Worm (Caenorhabditis elegans) whole organism, L4 larva: ENCODE data around the gene K08H10.10.
A peak's percentile ranks its signal among the peaks of the same experiment; 100 is the strongest.

ENCODE experiments used
- D1046.2 ChIP-seq: fragments of 200-800 bp; sonication (Bioruptor generic); IDR thresholded peaks from 2 replicates; pipeline ENCODE4 v1.3.6; 2022; ENCODE audit warnings: missing genetic modification characterization, missing compliant biosample characterization
- F10B5.3 ChIP-seq: sonication (generic microtip); optimal IDR thresholded peaks from 2 replicates; lab custom pipeline; 2016; ENCODE audit warnings: mild to moderate bottlenecking, missing genetic modification characterization, missing compliant biosample characterization
- F26F4.8 ChIP-seq: fragments of 200-800 bp; sonication (Bioruptor generic); conservative IDR thresholded peaks from 2 replicates; pipeline ENCODE4 v1.3.6; 2022; ENCODE audit warnings: missing genetic modification characterization, missing compliant biosample characterization
- F44E2.7 ChIP-seq: fragments of 200-800 bp; sonication (Bioruptor generic); IDR thresholded peaks from 2 replicates; pipeline ENCODE4 v2.1.2; 2022; ENCODE audit warnings: missing genetic modification characterization, missing compliant biosample characterization
- F49E8.2 ChIP-seq: sonication (generic microtip); optimal IDR thresholded peaks from 2 replicates; lab custom pipeline; 2016; ENCODE audit warnings: missing compliant biosample characterization, mild to moderate bottlenecking, missing genetic modification characterization, borderline replicate concordance
- R02D3.7 ChIP-seq: fragments of 150-350 bp; sonication (generic microtip); optimal IDR thresholded peaks from 3 replicates; lab custom pipeline; 2014; ENCODE audit warnings: missing biosample characterization, missing genetic modification characterization
- T20F7.1 ChIP-seq: fragments of 200-800 bp; sonication (Bioruptor generic); optimal IDR thresholded peaks from 2 replicates; lab custom pipeline; 2018; ENCODE audit warnings: mild to moderate bottlenecking, missing genetic modification characterization, missing compliant biosample characterization
- ZK337.2 ChIP-seq: fragments of 200-800 bp; sonication (Bioruptor generic); IDR thresholded peaks from 2 replicates; pipeline ENCODE4 v1.3.6; 2022; ENCODE audit warnings: missing genetic modification reagents, missing genetic modification characterization, missing compliant biosample characterization
- aly-2 ChIP-seq: sonication (generic microtip); optimal IDR thresholded peaks from 2 replicates; lab custom pipeline; 2018; ENCODE audit warnings: missing biosample characterization, missing genetic modification characterization
- ama-1 ChIP-seq: fragments of 150-350 bp; optimal IDR thresholded peaks from 2 replicates; lab custom pipeline; 2014; ENCODE audit warnings: inconsistent platforms, mixed read lengths
- arid-1 ChIP-seq: fragments of 200-800 bp; sonication (Bioruptor generic); conservative IDR thresholded peaks from 2 replicates; pipeline ENCODE4 v1.3.6; 2022; ENCODE audit warnings: missing genetic modification reagents, missing genetic modification characterization, missing compliant biosample characterization
- attf-4 ChIP-seq: sonication (generic microtip); optimal IDR thresholded peaks from 3 replicates; lab custom pipeline; 2017; ENCODE audit warnings: missing biosample characterization, missing genetic modification characterization
- ceh-44 ChIP-seq: fragments of 200-800 bp; sonication (Bioruptor generic); IDR thresholded peaks from 2 replicates; pipeline ENCODE4 v1.3.6; 2022; ENCODE audit warnings: missing genetic modification reagents, missing genetic modification characterization, missing compliant biosample characterization
- cey-2 ChIP-seq: sonication (generic microtip); optimal IDR thresholded peaks from 3 replicates; lab custom pipeline; 2017; ENCODE audit warnings: missing genetic modification characterization, mild to moderate bottlenecking, missing compliant biosample characterization, antibody characterized with exemption, borderline replicate concordance; ENCODE audit not compliant: insufficient read depth
- daf-19 ChIP-seq: fragments of 200-800 bp; sonication (Bioruptor generic); conservative IDR thresholded peaks from 2 replicates; pipeline ENCODE4 v1.3.6; 2022; ENCODE audit warnings: missing genetic modification characterization, missing compliant biosample characterization
- dmd-8 ChIP-seq: fragments of 200-800 bp; sonication (Bioruptor generic); IDR thresholded peaks from 2 replicates; pipeline ENCODE4 v1.3.6; 2022; ENCODE audit warnings: missing genetic modification characterization, missing compliant biosample characterization
- dpl-1 ChIP-seq: fragments of 150-350 bp; optimal IDR thresholded peaks from 2 replicates; lab custom pipeline; 2014; ENCODE audit warnings: missing biosample characterization, missing genetic modification reagents, missing genetic modification characterization
- egl-27 ChIP-seq: sonication (generic microtip); optimal IDR thresholded peaks from 3 replicates; lab custom pipeline; 2017; ENCODE audit warnings: missing biosample characterization, missing genetic modification reagents, missing genetic modification characterization
- hlh-11 ChIP-seq: fragments of 200-800 bp; sonication (Bioruptor generic); optimal IDR thresholded peaks from 2 replicates; lab custom pipeline; 2018; ENCODE audit warnings: mild to moderate bottlenecking, missing genetic modification characterization, missing compliant biosample characterization
- jun-1 ChIP-seq: fragments of 150-350 bp; optimal IDR thresholded peaks from 2 replicates; lab custom pipeline; 2014; ENCODE audit warnings: missing biosample characterization, missing genetic modification reagents, missing genetic modification characterization
- lin-15B ChIP-seq: fragments of 150-350 bp; sonication (generic microtip); optimal IDR thresholded peaks from 3 replicates; lab custom pipeline; 2014; ENCODE audit warnings: missing biosample characterization, missing genetic modification characterization
- lin-29 ChIP-seq: fragments of 200-800 bp; sonication (Bioruptor generic); IDR thresholded peaks from 2 replicates; pipeline ENCODE4 v1.3.6; 2022; ENCODE audit warnings: missing genetic modification reagents, missing genetic modification characterization, missing compliant biosample characterization
- lin-38 ChIP-seq: fragments of 200-800 bp; sonication (Bioruptor generic); IDR thresholded peaks from 2 replicates; pipeline ENCODE4 v1.3.6; 2022; ENCODE audit warnings: missing genetic modification reagents, missing genetic modification characterization, missing compliant biosample characterization
- madf-5 ChIP-seq, 2 experiments: fragments of 200-800 bp; sonication (Bioruptor generic); IDR thresholded peaks; 2 replicates each; pipeline ENCODE4 v1.3.6; 2022; ENCODE audit warnings: missing compliant biosample characterization in 2 of 2, missing genetic modification characterization in 2 of 2
- mdl-1 ChIP-seq, 2 experiments: fragments of 150-350 bp in 1 of 2; sonication (generic microtip) in 1 of 2; optimal IDR thresholded peaks; 2 replicates each; lab custom pipeline; 2014 to 2017; ENCODE audit warnings: missing biosample characterization in 2 of 2, missing genetic modification characterization in 2 of 2
- mxl-2 ChIP-seq: fragments of 200-800 bp; sonication (Bioruptor generic); conservative IDR thresholded peaks from 2 replicates; pipeline ENCODE4 v1.3.6; 2022; ENCODE audit warnings: missing genetic modification reagents, missing genetic modification characterization, missing compliant biosample characterization
- mxl-3 ChIP-seq: fragments of 200-800 bp; sonication (Bioruptor generic); optimal IDR thresholded peaks from 2 replicates; lab custom pipeline; 2018; ENCODE audit warnings: mild to moderate bottlenecking, missing genetic modification characterization, missing compliant biosample characterization
- nhr-237 ChIP-seq: sonication (generic microtip); optimal IDR thresholded peaks from 2 replicates; lab custom pipeline; 2017; ENCODE audit warnings: missing biosample characterization, missing genetic modification characterization
- nhr-25 ChIP-seq: sonication (generic microtip); optimal IDR thresholded peaks from 2 replicates; lab custom pipeline; 2017; ENCODE audit warnings: missing genetic modification characterization, mild to moderate bottlenecking, missing compliant biosample characterization, antibody characterized with exemption, moderate library complexity, borderline replicate concordance; ENCODE audit not compliant: insufficient read depth
- nhr-28 ChIP-seq: fragments of 150-350 bp; optimal IDR thresholded peaks from 2 replicates; lab custom pipeline; 2014; ENCODE audit warnings: missing biosample characterization, missing genetic modification characterization
- nhr-48 ChIP-seq: sonication (generic microtip); optimal IDR thresholded peaks from 2 replicates; lab custom pipeline; 2016; ENCODE audit warnings: mild to moderate bottlenecking, missing genetic modification characterization, missing compliant biosample characterization
- nhr-76 ChIP-seq: fragments of 150-350 bp; optimal IDR thresholded peaks from 2 replicates; lab custom pipeline; 2014; ENCODE audit warnings: missing biosample characterization, missing genetic modification characterization
- rbr-2 ChIP-seq: sonication (generic microtip); optimal IDR thresholded peaks from 2 replicates; lab custom pipeline; 2016; ENCODE audit warnings: missing genotype, missing genetic modification characterization, missing compliant biosample characterization
- saeg-2 ChIP-seq: fragments of 200-800 bp; sonication (Bioruptor generic); IDR thresholded peaks from 2 replicates; pipeline ENCODE4 v1.3.6; 2022; ENCODE audit warnings: missing genetic modification reagents, missing genetic modification characterization, missing compliant biosample characterization
- sdz-12 ChIP-seq: fragments of 200-800 bp; sonication (Bioruptor generic); optimal IDR thresholded peaks from 2 replicates; lab custom pipeline; 2018; ENCODE audit warnings: mild to moderate bottlenecking, missing genetic modification characterization, missing compliant biosample characterization
- snpc-1.2 ChIP-seq: fragments of 200-800 bp; sonication (Bioruptor generic); IDR thresholded peaks from 2 replicates; pipeline ENCODE4 v1.3.6; 2022; ENCODE audit warnings: missing genetic modification reagents, missing genetic modification characterization, missing compliant biosample characterization
- tra-1 ChIP-seq: fragments of 200-800 bp; sonication (Bioruptor generic); IDR thresholded peaks from 2 replicates; pipeline ENCODE4 v1.3.6; 2022; ENCODE audit warnings: missing genetic modification reagents, missing genetic modification characterization, missing compliant biosample characterization
- unc-130 ChIP-seq: sonication (generic microtip); optimal IDR thresholded peaks from 2 replicates; lab custom pipeline; 2016; ENCODE audit warnings: missing genetic modification reagents, missing genetic modification characterization, missing compliant biosample characterization
- unc-62 ChIP-seq, 3 experiments: fragments of 150-350 bp in 1 of 3; sonication (generic microtip); optimal IDR thresholded peaks in 2 of 3; peaks in 1 of 3; 1 replicate in 1 of 3; 2 replicates in 2 of 3; lab custom pipeline; 2014 to 2017; ENCODE audit warnings: missing biosample characterization in 3 of 3, missing genetic modification characterization in 3 of 3, missing genetic modification reagents in 3 of 3, missing genotype in 1 of 3
- vab-7 ChIP-seq: fragments of 200-800 bp; sonication (Bioruptor generic); IDR thresholded peaks from 2 replicates; pipeline ENCODE4 v1.3.6; 2022; ENCODE audit warnings: missing genetic modification reagents, missing genetic modification characterization, missing compliant biosample characterization
- zag-1 ChIP-seq: fragments of 150-350 bp; optimal IDR thresholded peaks from 2 replicates; lab custom pipeline; 2014; ENCODE audit warnings: missing biosample characterization, missing genetic modification characterization
- zip-11 ChIP-seq: fragments of 200-800 bp; sonication (Bioruptor generic); IDR thresholded peaks from 2 replicates; pipeline ENCODE4 v1.3.6; 2022; ENCODE audit warnings: missing genetic modification characterization, missing compliant biosample characterization

The K08H10.10 gene

ce11 chrV:10018291-10018690 is 17.4 kb downstream of the K08H10.10 start:
- TF ChIP-seq lin-38 (GFP tag; lab: Robert Waterston, UW) (peak; percentile 43), F49E8.2 (tag; lab: Kevin White, UChicago) (peak; percentile 43), ceh-44 (GFP tag; lab: Robert Waterston, UW) (no peak), mdl-1 (tag; optimal IDR thresholded peaks at IDR 0.05; lab: Kevin White, UChicago) (no peak), nhr-48 (no peak), attf-4 (no peak), lin-29 (no peak), unc-130 (GFP tag; lab: Kevin White, UChicago) (peak; percentile 98), sdz-12 (GFP tag; lab: Kevin White, UChicago) (no peak), T20F7.1 (no peak), D1046.2 (no peak), madf-5 (GFP tag; IDR thresholded peaks at IDR 0.05; lab: Robert Waterston, UW) (no peak), nhr-237 (tag; lab: Kevin White, UChicago) (no peak), ZK337.2 (no peak), zip-11 (GFP tag; lab: Robert Waterston, UW) (no peak), dpl-1 (GFP tag; lab: Kevin White, UChicago) (no peak), unc-62 (GFP tag; optimal IDR thresholded peaks at IDR 0.05 in 1 of 2; lab: Kevin White, UChicago) (peak in 1 of 2 experiments; percentile 81), unc-62 (tag; optimal IDR thresholded peaks at IDR 0.05; lab: Kevin White, UChicago) (no peak), R02D3.7 (tag; lab: Kevin White, UChicago) (no peak), arid-1 (GFP tag; lab: Robert Waterston, UW) (no peak), tra-1 (GFP tag; lab: Robert Waterston, UW) (no peak), nhr-25 (tag; lab: Kevin White, UChicago) (no peak)

ce11 chrV:10019083-10019624 is 18.3 kb downstream of the K08H10.10 start:
- no peak for TF ChIP-seq F10B5.3 (tag; lab: Kevin White, UChicago)
- TF ChIP-seq dmd-8 (GFP tag; lab: Robert Waterston, UW), result no peak
- no peak for TF ChIP-seq mxl-2 (GFP tag; lab: Robert Waterston, UW)
- TF ChIP-seq saeg-2 (GFP tag; lab: Robert Waterston, UW), result 0 out of 2 replicates have a peak, but pooled peaks have one; percentile 42
- peak; percentile 21; the same call in 1 of the 2 replicates for TF ChIP-seq lin-38 (GFP tag; lab: Robert Waterston, UW)
- no peak for TF ChIP-seq nhr-76 (tag; lab: Kevin White, UChicago)
- TF ChIP-seq mxl-3 (GFP tag; lab: Kevin White, UChicago), result no peak
- no peak for TF ChIP-seq zag-1 (tag; lab: Kevin White, UChicago)
- TF ChIP-seq snpc-1.2 (GFP tag; lab: Robert Waterston, UW), result no peak
- TF ChIP-seq zip-11 (GFP tag; lab: Robert Waterston, UW), result no peak
- no peak for TF ChIP-seq aly-2
- no peak for TF ChIP-seq hlh-11
- TF ChIP-seq lin-15B (tag; lab: Kevin White, UChicago), result no peak
- no peak for TF ChIP-seq cey-2
- TF ChIP-seq egl-27 (tag; lab: Kevin White, UChicago), result no peak
- TF ChIP-seq F44E2.7 (GFP tag; lab: Robert Waterston, UW), result no peak
- TF ChIP-seq F26F4.8 (GFP tag; lab: Robert Waterston, UW), result no peak
- TF ChIP-seq nhr-28 (tag; lab: Kevin White, UChicago), result no peak
- no peak for TF ChIP-seq attf-4
- no peak for TF ChIP-seq rbr-2 (tag; lab: Kevin White, UChicago)
- 0 out of 2 replicates have a peak, but pooled peaks have one; percentile 18 for TF ChIP-seq vab-7 (GFP tag; lab: Robert Waterston, UW)
- TF ChIP-seq D1046.2, result 0 out of 2 replicates have a peak, but pooled peaks have one; percentile 25
- TF ChIP-seq ceh-44 (GFP tag; lab: Robert Waterston, UW), result no peak
- no peak for TF ChIP-seq jun-1 (tag; lab: Kevin White, UChicago)
- no peak for TF ChIP-seq ama-1 (lab: Kevin White, UChicago)
- TF ChIP-seq daf-19 (GFP tag; lab: Robert Waterston, UW), result 0 out of 2 replicates have a peak, but pooled peaks have one; percentile 23
- TF ChIP-seq, all 104 proteins: peak for 5
